Worm (Caenorhabditis elegans) whole organism, L2 larva: ENCODE data around the gene nhr-277.

Experiments
- C34F6.9 ChIP-seq: fragments of 150-350 bp; optimal IDR thresholded peaks from 2 replicates; lab custom pipeline; 2014; ENCODE audit warnings: missing biosample characterization, missing genetic modification characterization
- R02D3.7 ChIP-seq: fragments of 150-350 bp; optimal IDR thresholded peaks from 2 replicates; lab custom pipeline; 2014; ENCODE audit warnings: missing biosample characterization, missing genetic modification characterization
- Y55F3AM.14 ChIP-seq: fragments of 200-800 bp; sonication (Bioruptor generic); optimal IDR thresholded peaks from 2 replicates; lab custom pipeline; 2018; ENCODE audit warnings: mild to moderate bottlenecking, missing genetic modification characterization, missing compliant biosample characterization
- alr-1 ChIP-seq: fragments of 150-350 bp; optimal IDR thresholded peaks from 2 replicates; lab custom pipeline; 2014; ENCODE audit warnings: missing biosample characterization, missing genetic modification characterization
- aly-2 ChIP-seq: fragments of 150-350 bp; optimal IDR thresholded peaks from 2 replicates; lab custom pipeline; 2014; ENCODE audit warnings: missing biosample characterization, missing genetic modification characterization
- ama-1 ChIP-seq: fragments of 150-350 bp; optimal IDR thresholded peaks from 2 replicates; lab custom pipeline; 2018; ENCODE audit warnings: inconsistent platforms
- blmp-1 ChIP-seq: sonication (generic microtip); optimal IDR thresholded peaks from 2 replicates; lab custom pipeline; 2017; ENCODE audit warnings: missing genetic modification characterization, mild to moderate bottlenecking, missing compliant biosample characterization, antibody characterized with exemption, moderate library complexity; ENCODE audit not compliant: insufficient read depth
- ceh-16 ChIP-seq: fragments of 150-350 bp; optimal IDR thresholded peaks from 2 replicates; lab custom pipeline; 2014; ENCODE audit warnings: missing biosample characterization, missing genetic modification characterization
- ceh-82 ChIP-seq: fragments of 150-350 bp; optimal IDR thresholded peaks from 2 replicates; lab custom pipeline; 2014; ENCODE audit warnings: missing biosample characterization, missing genetic modification characterization
- dmd-4 ChIP-seq: sonication (generic microtip); optimal IDR thresholded peaks from 2 replicates; lab custom pipeline; 2017; ENCODE audit warnings: missing biosample characterization, missing genetic modification characterization
- egl-27 ChIP-seq: sonication (generic microtip); optimal IDR thresholded peaks from 3 replicates; lab custom pipeline; 2017; ENCODE audit warnings: missing biosample characterization, missing genetic modification reagents, missing genetic modification characterization
- elt-1 ChIP-seq: fragments of 150-350 bp; optimal IDR thresholded peaks from 2 replicates; lab custom pipeline; 2014; ENCODE audit warnings: missing biosample characterization, missing genetic modification characterization
- elt-3 ChIP-seq: sonication (generic microtip); optimal IDR thresholded peaks from 2 replicates; lab custom pipeline; 2017; ENCODE audit warnings: missing biosample characterization, missing genetic modification characterization
- fos-1 ChIP-seq: fragments of 150-350 bp; optimal IDR thresholded peaks from 2 replicates; lab custom pipeline; 2014; ENCODE audit warnings: missing biosample characterization, missing genetic modification characterization
- gmeb-1 ChIP-seq: fragments of 150-350 bp; optimal IDR thresholded peaks from 2 replicates; lab custom pipeline; 2014; ENCODE audit warnings: missing biosample characterization, missing genetic modification characterization
- lin-13 ChIP-seq: fragments of 150-350 bp; optimal IDR thresholded peaks from 2 replicates; lab custom pipeline; 2014; ENCODE audit warnings: missing biosample characterization, missing genetic modification reagents, missing genetic modification characterization
- lin-39 ChIP-seq: fragments of 150-350 bp; optimal IDR thresholded peaks from 2 replicates; lab custom pipeline; 2014; ENCODE audit warnings: missing biosample characterization, missing genetic modification reagents, missing genetic modification characterization
- lsy-2 ChIP-seq, 2 experiments: fragments of 150-350 bp in 1 of 2; sonication (generic microtip) in 1 of 2; optimal IDR thresholded peaks; 2 replicates each; lab custom pipeline; 2014 to 2017; ENCODE audit warnings: missing biosample characterization in 2 of 2, missing genetic modification characterization in 2 of 2
- mab-5 ChIP-seq: fragments of 150-350 bp; optimal IDR thresholded peaks from 2 replicates; lab custom pipeline; 2014; ENCODE audit warnings: missing biosample characterization, missing genetic modification characterization
- mdl-1 ChIP-seq, 2 experiments: fragments of 150-350 bp in 1 of 2; sonication (generic microtip) in 1 of 2; optimal IDR thresholded peaks; 2 replicates each; lab custom pipeline; 2017; ENCODE audit warnings: missing biosample characterization in 2 of 2, missing genetic modification characterization in 2 of 2
- nhr-10 ChIP-seq: sonication (generic microtip); optimal IDR thresholded peaks from 2 replicates; lab custom pipeline; 2017; ENCODE audit warnings: missing biosample characterization, missing genetic modification characterization
- nhr-11 ChIP-seq: fragments of 150-350 bp; optimal IDR thresholded peaks from 2 replicates; lab custom pipeline; 2014; ENCODE audit warnings: missing biosample characterization, missing genetic modification characterization
- nhr-129 ChIP-seq: fragments of 150-350 bp; optimal IDR thresholded peaks from 2 replicates; lab custom pipeline; 2014; ENCODE audit warnings: missing biosample characterization, missing genetic modification characterization
- nhr-21 ChIP-seq: fragments of 150-350 bp; optimal IDR thresholded peaks from 2 replicates; lab custom pipeline; 2014; ENCODE audit warnings: missing biosample characterization, missing genetic modification characterization
- nhr-23 ChIP-seq: fragments of 150-350 bp; optimal IDR thresholded peaks from 2 replicates; lab custom pipeline; 2014; ENCODE audit warnings: missing biosample characterization, missing genetic modification reagents, missing genetic modification characterization
- nhr-237 ChIP-seq: fragments of 150-350 bp; optimal IDR thresholded peaks from 2 replicates; lab custom pipeline; 2014; ENCODE audit warnings: missing biosample characterization, missing genetic modification characterization
- nhr-25 ChIP-seq: fragments of 150-350 bp; sonication (generic microtip); optimal IDR thresholded peaks from 3 replicates; lab custom pipeline; 2014; ENCODE audit warnings: missing biosample characterization, missing genetic modification characterization
- nhr-6 ChIP-seq: fragments of 150-350 bp; optimal IDR thresholded peaks from 2 replicates; lab custom pipeline; 2014; ENCODE audit warnings: missing biosample characterization, missing genetic modification characterization
- nhr-77 ChIP-seq: fragments of 150-350 bp; optimal IDR thresholded peaks from 2 replicates; lab custom pipeline; 2014; ENCODE audit warnings: missing biosample characterization, missing genetic modification characterization
- peb-1 ChIP-seq: fragments of 150-350 bp; optimal IDR thresholded peaks from 2 replicates; lab custom pipeline; 2014; ENCODE audit warnings: missing biosample characterization, missing genetic modification characterization
- sem-4 ChIP-seq: fragments of 150-350 bp; optimal IDR thresholded peaks from 2 replicates; lab custom pipeline; 2014; ENCODE audit warnings: missing biosample characterization, missing genetic modification reagents, missing genetic modification characterization
- skn-1 ChIP-seq: sonication (generic microtip); optimal IDR thresholded peaks from 2 replicates; lab custom pipeline; 2017; ENCODE audit warnings: missing biosample characterization, missing genetic modification characterization
- sma-9 ChIP-seq, 2 experiments: fragments of 150-350 bp in 1 of 2; sonication (generic microtip) in 1 of 2; optimal IDR thresholded peaks; 2 replicates each; lab custom pipeline; 2014 to 2016; ENCODE audit warnings: missing genetic modification characterization in 2 of 2, mild to moderate bottlenecking in 1 of 2, missing biosample characterization in 1 of 2, missing compliant biosample characterization in 1 of 2, missing genetic modification reagents in 1 of 2, moderate library complexity in 1 of 2
- snpc-4 ChIP-seq: fragments of 150-350 bp; optimal IDR thresholded peaks from 2 replicates; lab custom pipeline; 2014; ENCODE audit warnings: missing biosample characterization, missing genetic modification characterization
- unc-39 ChIP-seq: fragments of 150-350 bp; optimal IDR thresholded peaks from 2 replicates; lab custom pipeline; 2014; ENCODE audit warnings: missing biosample characterization, missing genetic modification characterization
- unc-55 ChIP-seq: fragments of 150-350 bp; sonication (generic microtip); optimal IDR thresholded peaks from 3 replicates; lab custom pipeline; 2014; ENCODE audit warnings: missing biosample characterization, missing genetic modification reagents, missing genetic modification characterization
- zag-1 ChIP-seq: fragments of 150-350 bp; optimal IDR thresholded peaks from 2 replicates; lab custom pipeline; 2014; ENCODE audit warnings: missing biosample characterization, missing genetic modification characterization
- ztf-11 ChIP-seq: sonication (generic microtip); optimal IDR thresholded peaks from 2 replicates; lab custom pipeline; 2017; ENCODE audit warnings: missing biosample characterization, missing genetic modification characterization
- ztf-4 ChIP-seq: fragments of 150-350 bp; optimal IDR thresholded peaks from 2 replicates; lab custom pipeline; 2014; ENCODE audit warnings: missing biosample characterization, missing genetic modification characterization

The nhr-277 gene

ce11 chrIV:2751568-2751967 is 8.8 kb downstream of the nhr-277 start, which contains the start of gene Y54G2A.41:
TSS of gene Y54G2A.41 (plus strand) at chrIV:2751868.
- TF ChIP-seq nhr-6 (tag; lab: Kevin White, UChicago) (no peak), C34F6.9 (tag; lab: Kevin White, UChicago) (no peak), nhr-129 (no peak), egl-27 (tag; lab: Kevin White, UChicago) (no peak), dmd-4 (no peak), unc-55 (GFP tag; lab: Kevin White, UChicago) (no peak), ama-1 (no peak), elt-3 (no peak), nhr-237 (no peak), R02D3.7 (no peak), zag-1 (no peak), ztf-11 (tag; lab: Kevin White, UChicago) (no peak), nhr-10 (no peak), unc-39 (tag; lab: Kevin White, UChicago) (no peak), ztf-4 (no peak), mab-5 (tag; lab: Kevin White, UChicago) (no peak), fos-1 (tag; lab: Kevin White, UChicago) (no peak), nhr-25 (no peak), mdl-1 (tag; optimal IDR thresholded peaks at IDR 0.05; lab: Kevin White, UChicago) (no peak)

- TF ChIP-seq unc-39 (tag; lab: Kevin White, UChicago) (no peak), skn-1 (tag; lab: Kevin White, UChicago) (no peak), mdl-1 (tag; optimal IDR thresholded peaks at IDR 0.05; lab: Kevin White, UChicago) (no peak), nhr-21 (tag; lab: Kevin White, UChicago) (no peak), C34F6.9 (tag; lab: Kevin White, UChicago) (no peak), ceh-82 (tag; lab: Kevin White, UChicago) (no peak), Y55F3AM.14 (no peak), R02D3.7 (no peak), ceh-16 (tag; lab: Kevin White, UChicago) (no peak), egl-27 (tag; lab: Kevin White, UChicago) (no peak), fos-1 (tag; lab: Kevin White, UChicago) (no peak)
- TF ChIP-seq, all 48 proteins: peak for 0
Observed at ce11 chrIV:2753541-2753940, 10.7 kb downstream of the nhr-277 start.

ce11 chrIV:2758079-2758478 is 15.3 kb downstream of the nhr-277 start:
- TF ChIP-seq zag-1 (no peak), nhr-129 (no peak), unc-55 (GFP tag; lab: Kevin White, UChicago) (no peak)

- TF ChIP-seq sem-4 (no peak), nhr-237 (no peak), nhr-10 (no peak), alr-1 (tag; lab: Kevin White, UChicago) (no peak), nhr-77 (tag; lab: Kevin White, UChicago) (no peak), ama-1 (no peak), nhr-23 (no peak), nhr-129 (no peak), lin-39 (tag; lab: Kevin White, UChicago) (no peak), elt-1 (tag; lab: Kevin White, UChicago) (no peak), lin-13 (GFP tag; lab: Kevin White, UChicago) (no peak), gmeb-1 (tag; lab: Kevin White, UChicago) (no peak), mdl-1 (tag; optimal IDR thresholded peaks at IDR 0.05; lab: Kevin White, UChicago) (no peak), Y55F3AM.14 (no peak), nhr-6 (tag; lab: Kevin White, UChicago) (no peak), nhr-11 (no peak), snpc-4 (tag; lab: Kevin White, UChicago) (no peak), mab-5 (tag; lab: Kevin White, UChicago) (no peak), peb-1 (tag; lab: Kevin White, UChicago) (no peak), sma-9 (GFP tag; optimal IDR thresholded peaks at IDR 0.05; lab: Kevin White, UChicago) (no peak), sma-9 (tag; optimal IDR thresholded peaks at IDR 0.05; lab: Kevin White, UChicago) (no peak)
Observed at ce11 chrIV:2759163-2759562, 16.4 kb downstream of the nhr-277 start, which contains the start of gene Y54G2A.38. TSS of gene Y54G2A.38 (plus strand) at chrIV:2759463.

- TF ChIP-seq aly-2 (tag; lab: Kevin White, UChicago) (no peak), blmp-1 (no peak), nhr-25 (no peak), nhr-237 (no peak), egl-27 (tag; lab: Kevin White, UChicago) (no peak), ceh-82 (tag; lab: Kevin White, UChicago) (no peak), R02D3.7 (no peak), C34F6.9 (tag; lab: Kevin White, UChicago) (no peak), gmeb-1 (tag; lab: Kevin White, UChicago) (no peak), lsy-2 (tag; optimal IDR thresholded peaks at IDR 0.05; lab: Kevin White, UChicago) (no peak)
- TF ChIP-seq, all 48 proteins: peak for 0
Observed at ce11 chrIV:2761477-2761876, 18.7 kb downstream of the nhr-277 start.
